Fruit fly (Drosophila melanogaster) whole organism, embryonic: ENCODE measurements around the gene galectin.

Source experiments
- Bteb2 ChIP-seq: fragments of 200-800 bp; sonication (Bioruptor generic); optimal IDR thresholded peaks from 2 replicates; lab custom pipeline; 2016; ENCODE audit warnings: missing biosample characterization, missing genetic modification characterization
- CG1024 ChIP-seq: fragments of 200-800 bp; sonication (Bioruptor generic); IDR thresholded peaks from 2 replicates; pipeline ENCODE4 v1.3.6; 2022; ENCODE audit warnings: missing biosample characterization, missing genetic modification characterization
- CG10274 ChIP-seq: fragments of 200-800 bp; sonication (Bioruptor generic); optimal IDR thresholded peaks from 3 replicates; lab custom pipeline; 2017; ENCODE audit warnings: missing biosample characterization, mild to moderate bottlenecking, missing genetic modification characterization
- CG14014 ChIP-seq: fragments of 200-800 bp; sonication (Bioruptor generic); IDR thresholded peaks from 2 replicates; pipeline ENCODE4 v1.3.6; 2022; ENCODE audit warnings: missing biosample characterization, missing genetic modification characterization
- CG15073 ChIP-seq: fragments of 200-800 bp; sonication (Bioruptor generic); optimal IDR thresholded peaks from 2 replicates; lab custom pipeline; 2016; ENCODE audit warnings: missing biosample characterization, missing genetic modification characterization
- CG1602 ChIP-seq: fragments of 200-800 bp; sonication (Bioruptor generic); optimal IDR thresholded peaks from 3 replicates; lab custom pipeline; 2016; ENCODE audit warnings: missing biosample characterization, missing genetic modification characterization
- CG16863 ChIP-seq: fragments of 200-800 bp; sonication (Bioruptor generic); optimal IDR thresholded peaks from 3 replicates; lab custom pipeline; 2016; ENCODE audit warnings: missing biosample characterization, missing genetic modification characterization
- CG17385 ChIP-seq: fragments of 200-800 bp; sonication (Bioruptor generic); optimal IDR thresholded peaks from 3 replicates; lab custom pipeline; 2018; ENCODE audit warnings: missing biosample characterization, mild to moderate bottlenecking, missing genetic modification characterization
- CG17612 ChIP-seq: fragments of 200-800 bp; sonication (Bioruptor generic); IDR thresholded peaks from 2 replicates; pipeline ENCODE4 v1.3.6; 2022; ENCODE audit warnings: missing biosample characterization, missing genetic modification characterization
- CG2889 ChIP-seq: fragments of 200-800 bp; sonication (Bioruptor generic); IDR thresholded peaks from 3 replicates; pipeline ENCODE4 v1.3.6; 2022; ENCODE audit warnings: missing biosample characterization, missing genetic modification characterization
- CG32767 ChIP-seq: fragments of 200-800 bp; sonication (Bioruptor generic); IDR thresholded peaks from 2 replicates; pipeline ENCODE4 v1.3.6; 2022; ENCODE audit warnings: missing biosample characterization, missing genetic modification characterization
- CG32772 ChIP-seq: fragments of 200-800 bp; sonication (Bioruptor generic); IDR thresholded peaks from 2 replicates; pipeline ENCODE4 v1.3.6; 2022; ENCODE audit warnings: missing biosample characterization, missing genetic modification characterization
- CG3847 ChIP-seq: fragments of 200-800 bp; sonication (Bioruptor generic); IDR thresholded peaks from 2 replicates; pipeline ENCODE4 v1.3.6; 2022; ENCODE audit warnings: missing biosample characterization, missing genetic modification characterization
- CG5180 ChIP-seq: fragments of 200-800 bp; sonication (Bioruptor generic); optimal IDR thresholded peaks from 3 replicates; lab custom pipeline; 2017; ENCODE audit warnings: missing biosample characterization, missing genetic modification characterization, mild to moderate bottlenecking, moderate library complexity, missing genetic modification reagents
- CG6813 ChIP-seq: fragments of 200-800 bp; sonication (Bioruptor generic); optimal IDR thresholded peaks from 2 replicates; lab custom pipeline; 2017; ENCODE audit warnings: missing biosample characterization, missing genetic modification characterization, mild to moderate bottlenecking, moderate library complexity, missing genetic modification reagents
- CG7987 ChIP-seq: fragments of 200-800 bp; sonication (Bioruptor generic); optimal IDR thresholded peaks from 2 replicates; lab custom pipeline; 2018; ENCODE audit warnings: missing biosample characterization, mild to moderate bottlenecking, missing genetic modification characterization, moderate library complexity
- CG8281 ChIP-seq: fragments of 200-800 bp; sonication (Bioruptor generic); optimal IDR thresholded peaks from 2 replicates; lab custom pipeline; 2018; ENCODE audit warnings: missing biosample characterization, mild to moderate bottlenecking, missing genetic modification characterization, moderate library complexity
- CG8290 ChIP-seq, 3 experiments: fragments of 200-800 bp; sonication (Bioruptor generic); optimal IDR thresholded peaks; 2 replicates each; lab custom pipeline; 2016 to 2019; ENCODE audit warnings: missing biosample characterization in 3 of 3, missing genetic modification characterization in 3 of 3, mild to moderate bottlenecking in 2 of 3, moderate library complexity in 1 of 3
- CG9727 ChIP-seq: fragments of 200-800 bp; sonication (Bioruptor generic); optimal IDR thresholded peaks from 3 replicates; lab custom pipeline; 2017; ENCODE audit warnings: missing biosample characterization, mild to moderate bottlenecking, missing genetic modification characterization
- CTCF ChIP-seq: fragments of 200-800 bp; sonication (Bioruptor generic); optimal IDR thresholded peaks from 2 replicates; lab custom pipeline; 2017; ENCODE audit warnings: missing biosample characterization, mild to moderate bottlenecking, missing genetic modification characterization, moderate library complexity
- D19A ChIP-seq: fragments of 200-800 bp; optimal IDR thresholded peaks from 3 replicates; lab custom pipeline; 2019; ENCODE audit warnings: missing biosample characterization, mild to moderate bottlenecking, missing genetic modification characterization, moderate library complexity
- Dp ChIP-seq: fragments of 200-800 bp; sonication (Bioruptor generic); optimal IDR thresholded peaks from 2 replicates; lab custom pipeline; 2018; ENCODE audit warnings: missing biosample characterization, mild to moderate bottlenecking, missing genetic modification characterization, moderate library complexity
- ERR ChIP-seq: fragments of 200-800 bp; sonication (Bioruptor generic); optimal IDR thresholded peaks from 2 replicates; lab custom pipeline; 2016; ENCODE audit warnings: missing biosample characterization, missing genetic modification characterization
- Elba2 ChIP-seq: fragments of 200-800 bp; sonication (Bioruptor generic); optimal IDR thresholded peaks from 3 replicates; lab custom pipeline; 2016; ENCODE audit warnings: missing biosample characterization, missing genetic modification characterization
- Gsc ChIP-seq: fragments of 200-800 bp; sonication (Bioruptor generic); IDR thresholded peaks from 2 replicates; pipeline ENCODE4 v1.3.6; 2022; ENCODE audit warnings: missing biosample characterization, missing genetic modification characterization
- Gug ChIP-seq: fragments of 200-800 bp; sonication (Bioruptor generic); IDR thresholded peaks from 4 replicates; pipeline ENCODE4 v1.3.6; 2022; ENCODE audit warnings: missing biosample characterization, missing genetic modification characterization
- Hmr ChIP-seq: fragments of 200-800 bp; sonication (Bioruptor generic); optimal IDR thresholded peaks from 3 replicates; lab custom pipeline; 2017; ENCODE audit warnings: mild to moderate bottlenecking, missing biosample characterization, missing genetic modification reagents, missing genetic modification characterization
- Hmx ChIP-seq: fragments of 200-800 bp; sonication (Bioruptor generic); optimal IDR thresholded peaks from 2 replicates; lab custom pipeline; 2016; ENCODE audit warnings: missing biosample characterization, missing genetic modification characterization
- Hr39 ChIP-seq: fragments of >200 bp; optimal IDR thresholded peaks from 2 replicates; lab custom pipeline; 2017
- Lpt ChIP-seq: fragments of >200 bp; optimal IDR thresholded peaks from 2 replicates; lab custom pipeline; 2018; ENCODE audit warnings: missing biosample characterization, missing genetic modification characterization
- NC2α ChIP-seq: fragments of 200-800 bp; sonication (Bioruptor generic); optimal IDR thresholded peaks from 2 replicates; lab custom pipeline; 2016; ENCODE audit warnings: missing biosample characterization, missing genetic modification characterization
- Nf-YA ChIP-seq: fragments of 200-800 bp; sonication (Bioruptor generic); IDR thresholded peaks from 2 replicates; pipeline ENCODE4 v1.3.6; 2022; ENCODE audit warnings: missing biosample characterization, missing genetic modification characterization
- Pdp1 ChIP-seq, 2 experiments: fragments of 200-800 bp; sonication (Bioruptor generic); optimal IDR thresholded peaks; 3 replicates each; lab custom pipeline; 2016; ENCODE audit warnings: missing biosample characterization in 2 of 2, missing genetic modification characterization in 2 of 2, mild to moderate bottlenecking in 1 of 2, moderate library complexity in 1 of 2
- Rx ChIP-seq: fragments of 200-800 bp; sonication (Bioruptor generic); IDR thresholded peaks from 2 replicates; pipeline ENCODE4 v1.3.6; 2022; ENCODE audit warnings: missing biosample characterization, missing genetic modification characterization
- Sox102F ChIP-seq: fragments of 200-800 bp; sonication (Bioruptor generic); optimal IDR thresholded peaks from 2 replicates; lab custom pipeline; 2018; ENCODE audit warnings: missing biosample characterization, mild to moderate bottlenecking, missing genetic modification characterization, moderate library complexity
- ac ChIP-seq: fragments of 200-800 bp; sonication (Bioruptor generic); optimal IDR thresholded peaks from 3 replicates; lab custom pipeline; 2017; ENCODE audit warnings: missing biosample characterization, mild to moderate bottlenecking, missing genetic modification characterization
- al ChIP-seq: fragments of 200-800 bp; sonication (Bioruptor generic); IDR thresholded peaks from 2 replicates; pipeline ENCODE4 v1.3.6; 2022; ENCODE audit warnings: missing biosample characterization, missing genetic modification characterization
- chn ChIP-seq: fragments of 200-800 bp; sonication (Bioruptor generic); optimal IDR thresholded peaks from 2 replicates; lab custom pipeline; 2016; ENCODE audit warnings: missing biosample characterization, missing genetic modification characterization
- fd102C ChIP-seq: fragments of 200-800 bp; sonication (Bioruptor generic); optimal IDR thresholded peaks from 2 replicates; lab custom pipeline; 2018; ENCODE audit warnings: missing biosample characterization, mild to moderate bottlenecking, missing genetic modification characterization, moderate library complexity
- fu2 ChIP-seq: fragments of 200-800 bp; sonication (Bioruptor generic); optimal IDR thresholded peaks from 2 replicates; lab custom pipeline; 2016; ENCODE audit warnings: missing biosample characterization, missing genetic modification characterization
- gro ChIP-seq: fragments of 200-800 bp; sonication (Bioruptor generic); optimal IDR thresholded peaks from 2 replicates; lab custom pipeline; 2016; ENCODE audit warnings: missing biosample characterization, missing genetic modification characterization
- gsb-n ChIP-seq: fragments of 200-800 bp; sonication (Bioruptor generic); optimal IDR thresholded peaks from 3 replicates; lab custom pipeline; 2018; ENCODE audit warnings: missing biosample characterization, mild to moderate bottlenecking, missing genetic modification characterization
- hb ChIP-seq: fragments of 200-800 bp; sonication (Bioruptor generic); IDR thresholded peaks from 3 replicates; pipeline ENCODE4 v1.3.6; 2022; ENCODE audit warnings: missing biosample characterization, missing genetic modification characterization; ENCODE audit not compliant: partially characterized antibody
- jing ChIP-seq: fragments of 200-800 bp; sonication (Bioruptor generic); optimal IDR thresholded peaks from 2 replicates; lab custom pipeline; 2018; ENCODE audit warnings: missing biosample characterization, mild to moderate bottlenecking, missing genetic modification characterization
- nom ChIP-seq: fragments of 200-800 bp; sonication (Bioruptor generic); optimal IDR thresholded peaks from 2 replicates; lab custom pipeline; 2017; ENCODE audit warnings: missing biosample characterization, missing genetic modification characterization, mild to moderate bottlenecking, moderate library complexity, missing genetic modification reagents
- pita ChIP-seq: fragments of 200-800 bp; sonication (Bioruptor generic); optimal IDR thresholded peaks from 2 replicates; lab custom pipeline; 2017; ENCODE audit warnings: missing biosample characterization, mild to moderate bottlenecking, missing genetic modification characterization
- rib ChIP-seq: fragments of 200-800 bp; sonication (Bioruptor generic); IDR thresholded peaks from 2 replicates; pipeline ENCODE4 v1.3.6; 2022; ENCODE audit warnings: missing biosample characterization, missing genetic modification characterization
- schlank ChIP-seq: fragments of 200-800 bp; sonication (Bioruptor generic); optimal IDR thresholded peaks from 2 replicates; lab custom pipeline; 2018; ENCODE audit warnings: missing biosample characterization, mild to moderate bottlenecking, missing genetic modification characterization
- slbo ChIP-seq: fragments of 200-800 bp; sonication (Bioruptor generic); IDR thresholded peaks from 2 replicates; pipeline ENCODE4 v1.3.6; 2022; ENCODE audit warnings: missing biosample characterization, missing genetic modification characterization
- vfl ChIP-seq: fragments of 200-800 bp; sonication (Bioruptor generic); optimal IDR thresholded peaks from 2 replicates; lab custom pipeline; 2016; ENCODE audit warnings: missing biosample characterization, missing genetic modification characterization
- vvl ChIP-seq: fragments of 200-800 bp; sonication (Bioruptor generic); IDR thresholded peaks from 2 replicates; pipeline ENCODE4 v1.3.6; 2022; ENCODE audit warnings: missing biosample characterization, missing genetic modification characterization
- zf30C ChIP-seq: fragments of 200-800 bp; sonication (Bioruptor generic); optimal IDR thresholded peaks from 3 replicates; lab custom pipeline; 2018; ENCODE audit warnings: missing biosample characterization, mild to moderate bottlenecking, missing genetic modification characterization

Gene galectin

DNA sequence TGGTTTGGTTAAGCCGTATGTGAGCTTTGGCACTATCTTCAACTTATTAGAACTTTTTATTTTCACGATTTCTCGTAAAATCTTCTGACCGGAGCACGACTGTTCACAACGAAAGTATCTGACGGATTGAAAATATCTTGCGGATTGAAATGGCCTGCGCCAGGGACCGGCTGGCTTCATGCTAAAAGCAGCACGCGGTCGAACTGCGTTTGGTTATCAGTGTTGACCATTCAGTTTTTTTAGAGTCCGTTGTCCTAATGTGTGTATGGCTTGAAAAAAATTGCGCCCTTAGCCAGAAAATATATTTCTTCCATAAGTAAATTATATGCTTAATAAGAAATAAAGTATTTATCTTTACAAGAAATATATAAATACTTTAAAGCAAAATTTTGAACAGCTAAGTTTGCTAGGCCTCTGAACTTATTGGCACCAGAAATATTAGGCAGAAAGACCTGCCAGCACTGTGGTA lies 15.7 kb downstream of the galectin start, which contains the start of gene net (continued):
- no peak for TF ChIP-seq vfl (GFP tag; lab: Kevin White, UChicago)
- TF ChIP-seq Elba2: no peak
- TF ChIP-seq schlank: peak; percentile 62
- no peak for TF ChIP-seq hb (GFP tag; lab: Robert Waterston, UW)
- TF ChIP-seq slbo (GFP tag; lab: Robert Waterston, UW): peak; percentile 75
- no peak for TF ChIP-seq pita (GFP tag; lab: Kevin White, UChicago)
- no peak for TF ChIP-seq CG15073 (GFP tag; lab: Kevin White, UChicago)
- no peak for TF ChIP-seq ERR
- no peak for TF ChIP-seq Lpt (GFP tag; lab: Kevin White, UChicago)
- no peak for TF ChIP-seq chn (GFP tag; lab: Kevin White, UChicago)
- no peak for TF ChIP-seq gro (GFP tag; lab: Kevin White, UChicago)
- TF ChIP-seq CG32772 (GFP tag; lab: Robert Waterston, UW): no peak
- no peak for TF ChIP-seq Pdp1 (GFP tag; optimal IDR thresholded peaks at IDR 0.05; lab: Kevin White, UChicago)
- no peak for TF ChIP-seq Nf-YA (GFP tag; lab: Robert Waterston, UW)
- TF ChIP-seq CG32767 (GFP tag; lab: Robert Waterston, UW): no peak
- no peak for TF ChIP-seq rib
- TF ChIP-seq Hmx: no peak
- TF ChIP-seq CG7987 (GFP tag; lab: Kevin White, UChicago): no peak
- peak; percentile 68 for TF ChIP-seq CG17385 (GFP tag; lab: Kevin White, UChicago)
- TF ChIP-seq Hmr (GFP tag; lab: Kevin White, UChicago): peak; percentile 83
- no peak for TF ChIP-seq Rx (GFP tag; lab: Robert Waterston, UW)
- TF ChIP-seq nom: peak; percentile 62
- peak; percentile 79; the same call in 1 of the 2 replicates for TF ChIP-seq CG14014
- no peak for TF ChIP-seq Gsc
- no peak for TF ChIP-seq ac (GFP tag; lab: Kevin White, UChicago)
- no peak for TF ChIP-seq Hr39
- no peak for TF ChIP-seq CG2889 (GFP tag; lab: Robert Waterston, UW)
- TF ChIP-seq CG10274: peak; percentile 38
- TF ChIP-seq CG6813: peak; percentile 31
- peak; percentile 58 for TF ChIP-seq CG8281 (tag; lab: Kevin White, UChicago)
- peak; percentile 16 for TF ChIP-seq CG1602 (GFP tag; lab: Kevin White, UChicago)
- peak; percentile 49 for TF ChIP-seq vvl
- TF ChIP-seq al (GFP tag; lab: Robert Waterston, UW): no peak; the same call in 1 of the 2 replicates
- TF ChIP-seq CG3847 (GFP tag; lab: Robert Waterston, UW): no peak; the same call in 1 of the 2 replicates
- no peak for TF ChIP-seq CG1024
- TF ChIP-seq CG8290 (GFP tag; optimal IDR thresholded peaks at IDR 0.05; lab: Kevin White, UChicago): peak; percentile 45
- TF ChIP-seq CG8290 (tag; optimal IDR thresholded peaks at IDR 0.05; lab: Kevin White, UChicago): peak in 1 of 2 experiments; percentile 48
- peak; percentile 71 for TF ChIP-seq D19A
- TF ChIP-seq CG16863 (GFP tag; lab: Kevin White, UChicago): no peak
- no peak for TF ChIP-seq fu2 (GFP tag; lab: Kevin White, UChicago)
- TF ChIP-seq Sox102F (GFP tag; lab: Kevin White, UChicago): peak; percentile 34
- TF ChIP-seq NC2α (GFP tag; lab: Kevin White, UChicago): no peak
- no peak for TF ChIP-seq CG17612
- TF ChIP-seq Bteb2 (GFP tag; lab: Kevin White, UChicago): no peak
- no peak for TF ChIP-seq zf30C (GFP tag; lab: Kevin White, UChicago)
- peak; percentile 12 for TF ChIP-seq fd102C (GFP tag; lab: Kevin White, UChicago)
- peak; percentile 19 for TF ChIP-seq CTCF
- peak; percentile 14 for TF ChIP-seq jing (GFP tag; lab: Kevin White, UChicago)
- no peak for TF ChIP-seq Gug (GFP tag; lab: Robert Waterston, UW)
- TF ChIP-seq Dp (GFP tag; lab: Kevin White, UChicago): no peak
- peak; percentile 64 for TF ChIP-seq gsb-n
- TF ChIP-seq CG9727: peak; percentile 42
- TF ChIP-seq CG5180: peak; percentile 100
